Worm (Caenorhabditis elegans): Measurements from ENCODE around the gene ins-8.
A peak's percentile ranks its signal among the peaks of the same experiment; 100 is the strongest.

Gene ins-8

ce11 chrIV:9647789-9648361 lies 32.9 kb downstream of the ins-8 start, which contains the start of gene amph-1:
Gene amph-1 (minus strand): TSS chrIV:9647873.
- TF ChIP-seq unc-62 (GFP tag; optimal IDR thresholded peaks at IDR 0.05) (no peak), jun-1 (tag; optimal IDR thresholded peaks at IDR 0.05) (no peak), eor-1 (tag; optimal IDR thresholded peaks at IDR 0.05) (no peak), nfya-1 (tag; optimal IDR thresholded peaks at IDR 0.05; ENCODE audit: insufficient read depth) (peak; percentile 70), nhr-76 (tag; optimal IDR thresholded peaks at IDR 0.05) (no peak), elt-1 (tag; optimal IDR thresholded peaks at IDR 0.05) (no peak), nhr-237 (tag; optimal IDR thresholded peaks at IDR 0.05) (no peak), R02D3.7 (tag; optimal IDR thresholded peaks at IDR 0.05) (no peak), aly-2 (tag; optimal IDR thresholded peaks at IDR 0.05) (no peak), egl-27 (tag; optimal IDR thresholded peaks at IDR 0.05) (no peak), hmg-11 (tag; optimal IDR thresholded peaks at IDR 0.05) (peak; percentile 66), snpc-4 (tag; optimal IDR thresholded peaks at IDR 0.05) (no peak), pha-4 (tag; optimal IDR thresholded peaks at IDR 0.05) (peak; percentile 8), ceh-9 (tag; optimal IDR thresholded peaks at IDR 0.05) (no peak), ama-1 (optimal IDR thresholded peaks at IDR 0.05) (no peak), ceh-28 (tag; optimal IDR thresholded peaks at IDR 0.05) (peak; percentile 52), skn-1 (tag; optimal IDR thresholded peaks at IDR 0.05) (no peak), nhr-77 (tag; optimal IDR thresholded peaks at IDR 0.05) (no peak), ceh-16 (tag; optimal IDR thresholded peaks at IDR 0.05) (no peak), egl-5 (tag; optimal IDR thresholded peaks at IDR 0.05) (no peak), fkh-2 (tag; optimal IDR thresholded peaks at IDR 0.05) (no peak), daf-12 (tag; optimal IDR thresholded peaks at IDR 0.05) (no peak), nhr-12 (tag; optimal IDR thresholded peaks at IDR 0.05) (no peak), ceh-82 (tag; optimal IDR thresholded peaks at IDR 0.05) (no peak), nhr-11 (tag; optimal IDR thresholded peaks at IDR 0.05) (no peak), elt-2 (tag; optimal IDR thresholded peaks at IDR 0.05) (peak; percentile 45), lin-39 (tag; optimal IDR thresholded peaks at IDR 0.05) (peak; percentile 17), nhr-23 (tag; optimal IDR thresholded peaks at IDR 0.05) (peak; percentile 81), fos-1 (tag; optimal IDR thresholded peaks at IDR 0.05) (no peak), mdl-1 (tag; optimal IDR thresholded peaks at IDR 0.05) (no peak), nhr-28 (tag; optimal IDR thresholded peaks at IDR 0.05) (no peak), lin-15B (tag; optimal IDR thresholded peaks at IDR 0.05) (no peak), nhr-67 (tag; optimal IDR thresholded peaks at IDR 0.05) (no peak), ztf-4 (tag; optimal IDR thresholded peaks at IDR 0.05) (no peak), nhr-25 (tag; optimal IDR thresholded peaks at IDR 0.05) (peak; percentile 21), tbx-2 (tag; optimal IDR thresholded peaks at IDR 0.05) (no peak), ZK546.5 (tag; optimal IDR thresholded peaks at IDR 0.05) (no peak), pqm-1 (tag; optimal IDR thresholded peaks at IDR 0.05) (peak; percentile 17), fkh-10 (GFP tag; optimal IDR thresholded peaks at IDR 0.05) (no peak), ztf-11 (tag; optimal IDR thresholded peaks at IDR 0.05) (no peak), elt-3 (tag; optimal IDR thresholded peaks at IDR 0.05) (peak in 1 of 3 experiments; percentile 2)

ce11 chrIV:9643188-9643587 lies 37.6 kb downstream of the ins-8 start, which contains the start of gene degl-2:
Gene degl-2 (plus strand): TSS chrIV:9643488.
- TF ChIP-seq elt-3 (tag; optimal IDR thresholded peaks at IDR 0.05) (no peak), ztf-11 (tag; optimal IDR thresholded peaks at IDR 0.05) (no peak), egl-5 (tag; optimal IDR thresholded peaks at IDR 0.05) (no peak), nfya-1 (tag; optimal IDR thresholded peaks at IDR 0.05; ENCODE audit: insufficient read depth) (no peak), nhr-43 (tag; optimal IDR thresholded peaks at IDR 0.05; ENCODE audit: poor library complexity, severe bottlenecking) (no peak), sea-2 (GFP tag; optimal IDR thresholded peaks at IDR 0.05) (no peak), snpc-4 (tag; optimal IDR thresholded peaks at IDR 0.05) (no peak), jun-1 (tag; optimal IDR thresholded peaks at IDR 0.05) (no peak), nhr-28 (tag; optimal IDR thresholded peaks at IDR 0.05) (no peak), lin-39 (tag; optimal IDR thresholded peaks at IDR 0.05) (no peak), mdl-1 (tag; optimal IDR thresholded peaks at IDR 0.05) (no peak), ZK546.5 (tag; optimal IDR thresholded peaks at IDR 0.05) (no peak), lin-15B (tag; optimal IDR thresholded peaks at IDR 0.05) (no peak), elt-2 (tag; optimal IDR thresholded peaks at IDR 0.05) (no peak), aly-2 (tag; optimal IDR thresholded peaks at IDR 0.05) (no peak), egl-27 (tag; optimal IDR thresholded peaks at IDR 0.05) (no peak), unc-39 (tag; optimal IDR thresholded peaks at IDR 0.05) (no peak)

Data from whole organism, L3 larva.